Worm (Caenorhabditis elegans) whole organism, L1 larva: ENCODE measurements around the gene pycr-1.

Source experiments
- C04F5.9 ChIP-seq: sonication (generic microtip); optimal IDR thresholded peaks from 2 replicates; lab custom pipeline; 2016; ENCODE audit warnings: missing genetic modification characterization, missing compliant biosample characterization
- F16B12.6 ChIP-seq: fragments of 150-350 bp; optimal IDR thresholded peaks from 2 replicates; lab custom pipeline; 2014; ENCODE audit warnings: missing biosample characterization, missing genetic modification characterization
- ama-1 ChIP-seq: fragments of 150-350 bp; optimal IDR thresholded peaks from 2 replicates; lab custom pipeline; 2014
- ceh-8 ChIP-seq: fragments of 200-800 bp; sonication (Bioruptor generic); optimal IDR thresholded peaks from 2 replicates; lab custom pipeline; 2018; ENCODE audit warnings: mild to moderate bottlenecking, missing genetic modification characterization, moderate library complexity, missing compliant biosample characterization
- ceh-82 ChIP-seq, 3 experiments: fragments of 150-350 bp in 1 of 3; sonication (generic microtip) in 2 of 3; optimal IDR thresholded peaks; 2 replicates each; lab custom pipeline; 2014 to 2017; ENCODE audit warnings: missing biosample characterization in 3 of 3, missing genetic modification characterization in 3 of 3
- ces-1 ChIP-seq: fragments of 150-350 bp; optimal IDR thresholded peaks from 2 replicates; lab custom pipeline; 2014; ENCODE audit warnings: missing biosample characterization, missing genetic modification reagents, missing genetic modification characterization
- dsc-1 ChIP-seq: sonication (generic microtip); optimal IDR thresholded peaks from 2 replicates; lab custom pipeline; 2016; ENCODE audit warnings: mild to moderate bottlenecking, missing genetic modification characterization, missing compliant biosample characterization
- efl-1 ChIP-seq, 4 experiments: fragments of 150-350 bp; optimal IDR thresholded peaks in 3 of 4; peaks in 1 of 4; 1 replicate in 1 of 4; 2 replicates in 3 of 4; lab custom pipeline; 2014; ENCODE audit warnings: missing biosample characterization in 2 of 4, missing genetic modification characterization in 2 of 4, missing genetic modification reagents in 2 of 4
- efl-3 ChIP-seq: fragments of 200-800 bp; sonication (Bioruptor generic); optimal IDR thresholded peaks from 2 replicates; lab custom pipeline; 2018; ENCODE audit warnings: mild to moderate bottlenecking, missing genetic modification characterization, missing compliant biosample characterization
- elt-3 ChIP-seq, 6 experiments: fragments of 150-350 bp in 1 of 6; sonication (generic microtip); optimal IDR thresholded peaks; 2 replicates each; lab custom pipeline; 2017 to 2018; ENCODE audit warnings: missing biosample characterization in 6 of 6, missing genetic modification characterization in 6 of 6, inconsistent platforms in 1 of 6
- fkh-8 ChIP-seq: sonication (generic microtip); optimal IDR thresholded peaks from 2 replicates; lab custom pipeline; 2016; ENCODE audit warnings: mild to moderate bottlenecking, missing genetic modification characterization, missing compliant biosample characterization
- irx-1 ChIP-seq: sonication (generic microtip); optimal IDR thresholded peaks from 2 replicates; lab custom pipeline; 2016; ENCODE audit warnings: missing genetic modification characterization, missing compliant biosample characterization
- isw-1 ChIP-seq: fragments of 200-800 bp; sonication (Bioruptor generic); IDR thresholded peaks from 2 replicates; pipeline ENCODE4 v1.3.6; 2022; ENCODE audit warnings: missing genetic modification characterization, missing compliant biosample characterization
- lin-15B ChIP-seq: fragments of 150-350 bp; sonication (generic microtip); optimal IDR thresholded peaks from 3 replicates; lab custom pipeline; 2014; ENCODE audit warnings: missing biosample characterization, missing genetic modification characterization
- lin-35 ChIP-seq, 2 experiments: fragments of 150-350 bp; optimal IDR thresholded peaks; 2 replicates each; lab custom pipeline; 2014; ENCODE audit warnings: missing biosample characterization in 2 of 2, missing genetic modification characterization in 2 of 2, missing genetic modification reagents in 2 of 2
- lir-3 ChIP-seq: sonication (generic microtip); optimal IDR thresholded peaks from 2 replicates; lab custom pipeline; 2016; ENCODE audit warnings: mild to moderate bottlenecking, missing genetic modification characterization, moderate library complexity, missing compliant biosample characterization; ENCODE audit not compliant: poor library complexity
- mep-1 ChIP-seq: fragments of 150-350 bp; optimal IDR thresholded peaks from 2 replicates; lab custom pipeline; 2014; ENCODE audit warnings: missing biosample characterization, missing genetic modification characterization
- nhr-12 ChIP-seq: sonication (generic microtip); optimal IDR thresholded peaks from 2 replicates; lab custom pipeline; 2017; ENCODE audit warnings: missing biosample characterization, missing genetic modification characterization
- nhr-19 ChIP-seq: fragments of 200-800 bp; sonication (Bioruptor generic); conservative IDR thresholded peaks from 2 replicates; pipeline ENCODE4 v1.3.6; 2022; ENCODE audit warnings: missing genetic modification characterization, missing compliant biosample characterization
- nhr-237 ChIP-seq: fragments of 150-350 bp; optimal IDR thresholded peaks from 2 replicates; lab custom pipeline; 2014; ENCODE audit warnings: missing biosample characterization, missing genetic modification characterization
- nhr-77 ChIP-seq: fragments of 150-350 bp; optimal IDR thresholded peaks from 2 replicates; lab custom pipeline; 2014; ENCODE audit warnings: missing biosample characterization, missing genetic modification characterization
- nhr-84 ChIP-seq: sonication (generic microtip); optimal IDR thresholded peaks from 2 replicates; lab custom pipeline; 2017; ENCODE audit warnings: missing biosample characterization, missing genetic modification characterization
- nhr-85 ChIP-seq: sonication (generic microtip); peaks from one replicate; lab custom pipeline; 2016; ENCODE audit warnings: missing genetic modification characterization, inconsistent platforms, missing compliant biosample characterization
- pag-3 ChIP-seq: sonication (generic microtip); optimal IDR thresholded peaks from 2 replicates; lab custom pipeline; 2017; ENCODE audit warnings: missing genetic modification characterization, mild to moderate bottlenecking, missing compliant biosample characterization, antibody characterized with exemption, borderline replicate concordance; ENCODE audit not compliant: insufficient read depth
- pax-3 ChIP-seq: fragments of 200-800 bp; sonication (Bioruptor generic); optimal IDR thresholded peaks from 2 replicates; lab custom pipeline; 2018; ENCODE audit warnings: mild to moderate bottlenecking, missing genetic modification characterization, moderate library complexity, missing compliant biosample characterization
- pqm-1 ChIP-seq: sonication (generic microtip); optimal IDR thresholded peaks from 3 replicates; lab custom pipeline; 2017; ENCODE audit warnings: missing biosample characterization, missing genetic modification characterization
- skn-1 ChIP-seq: fragments of 150-350 bp; optimal IDR thresholded peaks from 2 replicates; lab custom pipeline; 2014; ENCODE audit warnings: missing biosample characterization, missing genetic modification characterization
- tlp-1 ChIP-seq: fragments of 150-350 bp; optimal IDR thresholded peaks from 2 replicates; lab custom pipeline; 2014; ENCODE audit warnings: missing biosample characterization, missing genetic modification characterization
- unc-30 ChIP-seq: sonication (generic microtip); optimal IDR thresholded peaks from 2 replicates; lab custom pipeline; 2017; ENCODE audit warnings: missing biosample characterization, missing genetic modification characterization
- unc-62 ChIP-seq: fragments of 150-350 bp; optimal IDR thresholded peaks from 2 replicates; lab custom pipeline; 2014; ENCODE audit warnings: missing biosample characterization, missing genetic modification reagents, missing genetic modification characterization
- unc-86 ChIP-seq: sonication (generic microtip); optimal IDR thresholded peaks from 2 replicates; lab custom pipeline; 2016; ENCODE audit warnings: missing genetic modification characterization, missing compliant biosample characterization
- unc-98 ChIP-seq: fragments of 200-800 bp; sonication (Bioruptor generic); IDR thresholded peaks from 2 replicates; pipeline ENCODE4 v1.3.6; 2022; ENCODE audit warnings: missing genetic modification characterization, missing compliant biosample characterization
- xbp-1 ChIP-seq: sonication (generic microtip); optimal IDR thresholded peaks from 2 replicates; lab custom pipeline; 2016; ENCODE audit warnings: missing genetic modification characterization, missing compliant biosample characterization
- zag-1 ChIP-seq: fragments of 150-350 bp; optimal IDR thresholded peaks from 2 replicates; lab custom pipeline; 2014; ENCODE audit warnings: missing biosample characterization, missing genetic modification characterization

pycr-1 gene

DNA sequence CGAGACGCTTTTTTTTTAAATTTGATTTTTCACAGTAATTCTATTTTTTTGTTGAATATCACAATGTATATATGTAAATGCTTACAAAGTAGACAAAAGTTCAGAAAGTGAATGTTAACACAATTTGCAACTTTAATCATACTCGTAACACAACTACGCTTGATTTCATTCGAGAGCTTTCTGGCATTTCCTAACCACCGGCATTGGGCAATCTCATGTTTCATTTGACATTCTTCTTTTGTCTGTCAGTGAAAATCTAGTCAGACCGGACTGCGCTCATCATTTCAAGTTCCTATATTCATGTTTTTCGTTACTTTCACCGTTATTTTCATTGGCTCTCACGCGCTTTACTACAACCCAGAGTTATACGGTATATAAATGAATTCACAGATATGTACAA, 35.4 kb upstream of the pycr-1 start, which contains the start of gene lgc-14:
lgc-14 (plus strand) TSS at position 301 of the 400 bp plus-strand sequence.
- no peak for TF ChIP-seq F16B12.6

DNA sequence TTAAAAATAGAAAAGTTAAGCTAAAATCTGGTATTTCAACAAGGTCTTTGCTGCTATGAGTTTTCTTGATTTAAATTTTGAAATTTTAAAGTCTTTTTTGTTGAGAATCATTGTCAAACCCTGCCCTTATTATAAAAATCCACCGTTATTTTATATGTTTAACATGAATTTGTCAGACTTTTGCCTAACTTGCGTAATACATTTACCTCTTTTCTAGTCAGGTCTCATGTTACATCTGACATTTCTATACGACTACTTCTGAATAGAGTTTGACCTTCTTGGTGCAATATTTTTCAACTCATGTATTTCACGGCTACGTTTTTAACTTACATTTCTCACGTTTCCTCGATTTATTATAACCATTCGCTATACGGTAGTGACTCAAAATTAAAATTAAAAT, 32.6 kb upstream of the pycr-1 start, which contains the start of gene lgc-15:
lgc-15 (plus strand) TSS at position 301 of the 400 bp plus-strand sequence.
- TF ChIP-seq irx-1 (tag; lab: Kevin White, UChicago): no peak
- TF ChIP-seq nhr-77: no peak
- no peak for TF ChIP-seq lin-15B (tag; lab: Kevin White, UChicago)
- no peak for TF ChIP-seq zag-1
- no peak for TF ChIP-seq pqm-1
- TF ChIP-seq isw-1 (GFP tag; lab: Robert Waterston, UW): no peak
- TF ChIP-seq nhr-19 (GFP tag; lab: Robert Waterston, UW): no peak
- no peak for TF ChIP-seq unc-62 (GFP tag; lab: Kevin White, UChicago)
- no peak for TF ChIP-seq pag-3 (tag; lab: Kevin White, UChicago)
- TF ChIP-seq mep-1 (tag; lab: Kevin White, UChicago): no peak
- no peak for TF ChIP-seq elt-3 (tag; optimal IDR thresholded peaks at IDR 0.05; lab: Kevin White, UChicago)
- TF ChIP-seq dsc-1 (tag; lab: Kevin White, UChicago): no peak
- TF ChIP-seq ceh-82 (tag; optimal IDR thresholded peaks at IDR 0.05; lab: Kevin White, UChicago): no peak
- TF ChIP-seq ama-1 (lab: Kevin White, UChicago): no peak
- no peak for TF ChIP-seq unc-86
- no peak for TF ChIP-seq pax-3 (tag; lab: Kevin White, UChicago)
- no peak for TF ChIP-seq tlp-1 (tag; lab: Kevin White, UChicago)

DNA sequence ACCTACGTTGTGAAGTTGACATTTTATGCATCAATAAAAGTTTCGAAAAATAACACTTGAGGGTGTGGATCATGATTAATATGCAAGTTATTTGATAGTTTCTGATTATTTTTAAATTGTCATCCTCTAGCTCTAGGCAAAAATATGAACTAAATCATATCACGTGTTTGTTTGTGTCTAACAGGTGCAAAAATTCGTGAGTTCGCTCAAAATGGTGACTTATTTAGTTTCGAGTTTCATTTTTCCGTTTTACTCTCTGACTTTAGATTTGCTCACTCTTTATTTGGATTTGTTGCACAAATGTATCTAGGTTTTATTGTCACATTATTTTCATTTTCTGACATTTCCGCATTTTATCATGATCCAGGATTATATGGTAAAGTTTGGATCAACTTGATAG, 28.3 kb upstream of the pycr-1 start, which contains the start of gene lgc-16:
lgc-16 (plus strand) TSS at position 301 of the 400 bp plus-strand sequence.
- TF ChIP-seq F16B12.6: no peak
- no peak for TF ChIP-seq nhr-84 (tag; lab: Kevin White, UChicago)
- no peak for TF ChIP-seq efl-1 (optimal IDR thresholded peaks at IDR 0.05; lab: Kevin White, UChicago)
- peak in 1 of 2 experiments; percentile 37 for TF ChIP-seq efl-1 (GFP tag; optimal IDR thresholded peaks at IDR 0.05 in 1 of 2; lab: Kevin White, UChicago)

DNA sequence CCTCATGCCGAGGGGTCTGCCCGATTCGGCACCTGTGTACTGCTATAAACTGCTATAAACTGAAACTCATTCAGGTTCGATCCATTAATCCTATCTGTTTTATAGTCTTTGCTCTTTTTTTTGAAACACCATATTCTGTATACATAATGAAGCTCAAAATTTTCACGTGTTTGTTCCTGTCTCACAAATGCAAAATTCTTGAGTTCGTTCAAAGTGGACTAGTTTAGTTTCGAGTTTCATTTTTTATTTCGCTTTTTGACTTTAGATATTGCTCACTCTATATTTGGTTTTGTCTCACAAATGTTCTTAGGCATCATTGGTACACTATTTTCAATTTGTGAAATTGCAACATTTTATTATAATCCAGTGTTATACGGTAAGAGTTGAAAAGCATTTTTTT, 25.3 kb upstream of the pycr-1 start, which contains the start of gene lgc-17:
lgc-17 (plus strand) TSS at position 301 of the 400 bp plus-strand sequence.
- no peak for TF ChIP-seq fkh-8 (tag; lab: Kevin White, UChicago)
- TF ChIP-seq nhr-85: no peak
- no peak for TF ChIP-seq nhr-237
- TF ChIP-seq unc-98 (GFP tag; lab: Robert Waterston, UW): no peak
- no peak for TF ChIP-seq lir-3 (tag; lab: Kevin White, UChicago)
- TF ChIP-seq ceh-8 (GFP tag; lab: Kevin White, UChicago): no peak
- TF ChIP-seq skn-1 (tag; lab: Kevin White, UChicago): no peak
- TF ChIP-seq unc-86: no peak
- TF ChIP-seq unc-30: no peak
- no peak for TF ChIP-seq nhr-12 (tag; lab: Kevin White, UChicago)

DNA sequence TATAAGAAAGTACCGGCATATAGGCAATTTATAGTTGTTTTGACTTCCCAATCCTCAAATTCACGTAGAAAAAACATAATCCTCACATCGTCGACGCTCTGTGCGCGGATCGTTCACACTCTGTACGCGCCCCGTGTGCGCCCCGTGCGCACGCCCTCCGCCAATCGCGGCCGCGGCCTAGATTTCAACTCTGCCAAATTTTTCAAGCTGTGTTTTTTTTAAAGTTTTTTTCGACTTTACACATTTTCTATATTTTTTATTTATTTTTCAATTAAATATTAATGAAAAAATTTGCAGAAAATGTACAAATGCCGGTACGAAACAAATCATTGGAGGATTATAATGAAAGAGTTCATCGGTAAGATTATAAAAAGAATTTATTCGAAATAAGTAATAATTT, 23.5 kb upstream of the pycr-1 start, which contains the start of gene T01H10.11:
T01H10.11 (plus strand) TSS at position 301 of the 400 bp plus-strand sequence.
- TF ChIP-seq xbp-1 (tag; lab: Kevin White, UChicago) (no peak), skn-1 (tag; lab: Kevin White, UChicago) (no peak), mep-1 (tag; lab: Kevin White, UChicago) (no peak), C04F5.9 (no peak), lin-35 (GFP tag; optimal IDR thresholded peaks at IDR 0.05; lab: Kevin White, UChicago) (no peak), efl-3 (no peak), ces-1 (no peak), ceh-82 (tag; optimal IDR thresholded peaks at IDR 0.05; lab: Kevin White, UChicago) (no peak)
- TF ChIP-seq, all 84 proteins: peak for 0
